Fruit fly (Drosophila melanogaster): ENCODE measurements around the gene CG42504.

- TF ChIP-seq CG6683 (GFP tag; optimal IDR thresholded peaks at IDR 0.05) (no peak), Hmx (GFP tag; optimal IDR thresholded peaks at IDR 0.05) (no peak), h (optimal IDR thresholded peaks at IDR 0.05) (no peak), CG34224 (GFP tag; IDR thresholded peaks at IDR 0.05; ENCODE audit: partially characterized antibody) (no peak), oc (tag; optimal IDR thresholded peaks at IDR 0.05) (no peak), CG2712 (tag; optimal IDR thresholded peaks at IDR 0.05) (no peak), wdn (GFP tag; IDR thresholded peaks at IDR 0.05) (no peak), Jarid2 (GFP tag; optimal IDR thresholded peaks at IDR 0.05) (no peak), CG7357 (GFP tag; IDR thresholded peaks at IDR 0.05) (no peak), Abd-B (GFP tag; optimal IDR thresholded peaks at IDR 0.05) (no peak), tgo (GFP tag; IDR thresholded peaks at IDR 0.05) (no peak)
Observed at dm6 chr3R:11981962-11982361, 49.6 kb downstream of the CG42504 start, which contains the start of gene CG12224.
